Fruit fly (Drosophila melanogaster): ENCODE data around the gene Nplp2.
A peak's percentile ranks its signal among the peaks of the same experiment; 100 is the strongest.

The Nplp2 gene

DNA sequence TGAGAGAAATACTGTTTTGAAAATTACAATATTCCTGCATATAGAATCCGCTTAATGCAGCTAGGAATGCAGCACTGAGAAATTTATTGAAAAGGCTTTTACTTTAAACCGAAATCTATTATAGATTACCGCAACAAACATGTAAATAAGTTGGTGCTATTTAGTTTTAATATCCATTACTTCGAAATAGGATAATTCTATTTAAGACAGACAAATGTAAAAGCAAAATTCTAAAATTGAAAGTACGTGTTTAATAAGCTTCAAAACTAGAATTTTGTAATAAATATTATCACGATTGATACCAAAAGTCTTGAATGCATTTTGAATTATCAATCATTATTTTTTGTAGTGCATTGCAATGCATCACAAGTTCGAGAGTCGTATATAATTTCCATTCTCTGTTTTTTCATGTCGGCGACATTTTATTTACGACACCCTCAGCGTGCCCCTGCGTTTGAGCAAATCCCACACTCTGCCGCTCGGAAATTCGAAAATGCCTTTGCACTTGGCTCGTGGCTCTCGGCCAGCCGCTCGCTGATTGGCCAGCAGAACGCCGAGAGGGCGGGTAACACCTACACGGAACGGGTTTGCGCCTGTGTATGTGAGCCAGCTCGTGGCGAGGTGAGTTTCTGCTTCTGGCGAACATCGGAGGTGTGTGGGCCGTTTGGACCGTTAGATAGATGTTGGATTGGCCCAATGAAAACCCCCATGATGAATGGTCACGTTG lies 47.1 kb downstream of the Nplp2 start (continued):
- TF ChIP-seq HLH4C (GFP tag; IDR thresholded peaks at IDR 0.05; ENCODE audit: partially characterized antibody) (no peak), CG5953 (GFP tag; IDR thresholded peaks at IDR 0.05) (no peak), jumu (GFP tag; optimal IDR thresholded peaks at IDR 0.05) (no peak), MTF-1 (GFP tag; optimal IDR thresholded peaks at IDR 0.05; ENCODE audit: borderline replicate concordance) (peak; percentile 57), pum (GFP tag; optimal IDR thresholded peaks at IDR 0.05) (no peak), CG34376 (GFP tag; optimal IDR thresholded peaks at IDR 0.05) (no peak), CG14860 (GFP tag; IDR thresholded peaks at IDR 0.05; ENCODE audit: partially characterized antibody) (no peak), CG12769 (tag; optimal IDR thresholded peaks at IDR 0.05) (no peak), nerfin-1 (tag; optimal IDR thresholded peaks at IDR 0.05) (peak; percentile 72), tio (GFP tag; optimal IDR thresholded peaks at IDR 0.05) (peak; percentile 22), CG10959 (GFP tag; IDR thresholded peaks at IDR 0.05) (0 out of 2 replicates have a peak, but pooled peaks have one; percentile 41), ranshi (GFP tag; IDR thresholded peaks at IDR 0.05) (no peak), fd64A (GFP tag; optimal IDR thresholded peaks at IDR 0.05) (no peak), Xbp1 (GFP tag; optimal IDR thresholded peaks at IDR 0.05) (no peak), CG10147 (GFP tag; optimal IDR thresholded peaks at IDR 0.05) (no peak), zen (tag; optimal IDR thresholded peaks at IDR 0.05) (peak; percentile 2), CG12744 (GFP tag; optimal IDR thresholded peaks at IDR 0.05) (no peak), Hsf (GFP tag; optimal IDR thresholded peaks at IDR 0.05) (no peak), E2f2 (GFP tag; IDR thresholded peaks at IDR 0.05) (no peak), Hmr (GFP tag; optimal IDR thresholded peaks at IDR 0.05) (no peak), CG17359 (tag; optimal IDR thresholded peaks at IDR 0.05) (no peak), Sox100B (GFP tag; optimal IDR thresholded peaks at IDR 0.05) (peak; percentile 49), CG14965 (GFP tag; optimal IDR thresholded peaks at IDR 0.05; ENCODE audit: borderline replicate concordance) (no peak), gcm (GFP tag; optimal IDR thresholded peaks at IDR 0.05) (no peak), zfh2 (GFP tag; optimal IDR thresholded peaks at IDR 0.05) (no peak), az2 (GFP tag; optimal IDR thresholded peaks at IDR 0.05) (no peak), hbn (GFP tag; IDR thresholded peaks at IDR 0.05; ENCODE audit: partially characterized antibody) (no peak), Tbp (GFP tag; optimal IDR thresholded peaks at IDR 0.05) (no peak), ato (GFP tag; IDR thresholded peaks at IDR 0.05; ENCODE audit: partially characterized antibody) (no peak), sens-2 (GFP tag; IDR thresholded peaks at IDR 0.05) (no peak), Kr (GFP tag; optimal IDR thresholded peaks at IDR 0.05) (no peak), CG7271 (tag; optimal IDR thresholded peaks at IDR 0.05) (no peak), wdn (GFP tag; IDR thresholded peaks at IDR 0.05) (no peak), btn (GFP tag; optimal IDR thresholded peaks at IDR 0.05) (no peak), CG31388 (GFP tag; optimal IDR thresholded peaks at IDR 0.05) (no peak), dan (GFP tag; IDR thresholded peaks at IDR 0.05) (no peak), CG9215 (GFP tag; IDR thresholded peaks at IDR 0.05) (no peak), CG17612 (GFP tag; IDR thresholded peaks at IDR 0.05) (no peak), HLHmδ (GFP tag; optimal IDR thresholded peaks at IDR 0.05) (peak; percentile 20), Camta (GFP tag; optimal IDR thresholded peaks at IDR 0.05) (no peak), CG4424 (GFP tag; optimal IDR thresholded peaks at IDR 0.05) (peak; percentile 10), CG3407 (GFP tag; optimal IDR thresholded peaks at IDR 0.05) (no peak), CG18619 (GFP tag; optimal IDR thresholded peaks at IDR 0.05) (no peak), br (optimal IDR thresholded peaks at IDR 0.05) (no peak), Mrtf (GFP tag; IDR thresholded peaks at IDR 0.05) (no peak), CG6791 (GFP tag; IDR thresholded peaks at IDR 0.05; ENCODE audit: partially characterized antibody) (no peak), CG34422 (GFP tag; IDR thresholded peaks at IDR 0.05) (no peak), Abd-B (GFP tag; optimal IDR thresholded peaks at IDR 0.05) (peak; percentile 6), eyg (GFP tag; optimal IDR thresholded peaks at IDR 0.05) (no peak), ap (GFP tag; IDR thresholded peaks at IDR 0.05) (no peak)
